Fruit fly (Drosophila melanogaster): ENCODE results near the gene CG45690.

The CG45690 gene

DNA sequence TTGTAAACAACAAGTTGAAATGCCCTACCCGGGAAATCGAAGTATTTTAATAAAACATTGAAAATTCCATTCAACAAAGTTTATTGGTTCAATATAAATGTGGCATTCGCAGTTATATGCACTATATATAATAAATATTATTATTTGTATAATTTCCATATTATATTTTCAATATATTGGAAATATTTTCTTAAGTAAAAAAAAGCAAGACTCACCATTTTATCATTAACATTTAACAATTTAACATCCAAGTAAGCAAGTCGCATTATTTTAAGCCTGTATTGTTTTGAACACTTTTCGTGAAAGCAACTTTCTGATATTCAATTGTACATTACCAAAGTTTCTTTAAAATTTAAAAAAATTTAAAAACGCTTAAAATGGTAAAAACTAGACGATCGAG, at the start of gene CG45690:
Gene CG45690, plus strand, starts transcription at position 301 of the 400 bp plus-strand sequence.
- no peak for TF ChIP-seq gem (tag; optimal IDR thresholded peaks at IDR 0.05)
- TF ChIP-seq gfzf (GFP tag; optimal IDR thresholded peaks at IDR 0.05), result no peak
- TF ChIP-seq CG42726 (GFP tag; IDR thresholded peaks at IDR 0.05; ENCODE audit: partially characterized antibody), result no peak

DNA sequence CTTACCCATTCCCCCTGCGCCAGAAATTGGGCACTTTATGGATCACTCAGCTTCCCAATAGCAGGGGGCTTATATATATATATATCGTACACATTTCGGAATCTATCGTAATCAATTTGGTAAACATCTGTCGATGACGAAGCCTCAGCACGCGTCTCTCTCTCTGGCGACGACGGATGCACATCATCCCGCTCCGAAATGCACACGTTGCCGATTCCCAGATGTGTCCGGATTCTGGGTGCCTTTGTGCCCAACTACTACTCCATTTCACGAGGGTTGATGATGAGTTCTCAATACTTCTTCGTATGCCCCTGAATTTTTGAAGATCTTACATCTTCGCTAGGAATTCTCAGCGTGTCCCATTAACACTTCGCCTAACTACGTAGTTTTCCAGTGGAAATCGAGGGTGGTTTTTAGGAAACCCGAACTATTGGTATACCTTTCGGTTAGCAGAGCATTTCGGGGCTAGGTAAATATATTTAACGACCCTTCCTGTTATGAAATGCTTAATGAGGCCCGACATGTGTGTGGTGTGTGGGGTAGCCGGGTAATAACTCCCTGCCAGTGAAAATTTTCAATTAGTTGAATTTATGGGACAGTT, 49.3 kb upstream of the CG45690 start:
- TF ChIP-seq CG6791 (GFP tag; IDR thresholded peaks at IDR 0.05; ENCODE audit: partially characterized antibody), result 0 out of 3 replicates have a peak, but pooled peaks have one; percentile 27
- TF ChIP-seq Med (GFP tag), result no peak
- TF ChIP-seq ac (GFP tag; optimal IDR thresholded peaks at IDR 0.05), result no peak
- TF ChIP-seq HLHmδ (GFP tag; optimal IDR thresholded peaks at IDR 0.05), result peak; percentile 41
- peak; percentile 4 for TF ChIP-seq D19A (tag; optimal IDR thresholded peaks at IDR 0.05)
- no peak for TF ChIP-seq CG4707 (GFP tag; optimal IDR thresholded peaks at IDR 0.05)
- TF ChIP-seq CG42726 (GFP tag; IDR thresholded peaks at IDR 0.05; ENCODE audit: partially characterized antibody), result no peak
- peak; percentile 84 for TF ChIP-seq twi (tag; optimal IDR thresholded peaks at IDR 0.05)
- TF ChIP-seq CG7963 (GFP tag; IDR thresholded peaks at IDR 0.05; ENCODE audit: partially characterized antibody), result no peak
- no peak for TF ChIP-seq CG10147 (GFP tag; optimal IDR thresholded peaks at IDR 0.05)
- peak; percentile 98 for TF ChIP-seq pros (GFP tag; optimal IDR thresholded peaks at IDR 0.05)
- TF ChIP-seq CG6272 (GFP tag; IDR thresholded peaks at IDR 0.05), result no peak
- no peak for TF ChIP-seq MBD-R2 (GFP tag; IDR thresholded peaks at IDR 0.05)
- peak; percentile 55 for TF ChIP-seq sens (GFP tag)
- TF ChIP-seq CG30020 (tag; optimal IDR thresholded peaks at IDR 0.05), result no peak
- TF ChIP-seq fd102C (GFP tag; optimal IDR thresholded peaks at IDR 0.05), result no peak
- TF ChIP-seq kni (GFP tag; optimal IDR thresholded peaks at IDR 0.05), result peak; percentile 71
- TF ChIP-seq B-H1 (GFP tag; IDR thresholded peaks at IDR 0.05), result no peak
- TF ChIP-seq otp (GFP tag; IDR thresholded peaks at IDR 0.05), result no peak
- no peak for TF ChIP-seq chif (GFP tag; optimal IDR thresholded peaks at IDR 0.05)
- TF ChIP-seq Ssrp (tag; optimal IDR thresholded peaks at IDR 0.05), result no peak
- TF ChIP-seq CG12071 (GFP tag; optimal IDR thresholded peaks at IDR 0.05), result no peak
- peak; percentile 63 for TF ChIP-seq Kr (GFP tag; optimal IDR thresholded peaks at IDR 0.05)
- TF ChIP-seq exex (tag; optimal IDR thresholded peaks at IDR 0.05), result no peak
- no peak for TF ChIP-seq CG17328 (GFP tag; IDR thresholded peaks at IDR 0.05)
- no peak for TF ChIP-seq zf30C (GFP tag; optimal IDR thresholded peaks at IDR 0.05)
- TF ChIP-seq CG2199 (GFP tag; IDR thresholded peaks at IDR 0.05), result peak; percentile 61; the same call in 1 of the 3 replicates
- TF ChIP-seq Ets97D (GFP tag; optimal IDR thresholded peaks at IDR 0.05), result no peak
- TF ChIP-seq CG10979 (tag; optimal IDR thresholded peaks at IDR 0.05), result no peak
- TF ChIP-seq ci (GFP tag; IDR thresholded peaks at IDR 0.05), result no peak
- TF ChIP-seq Awh (GFP tag; IDR thresholded peaks at IDR 0.05), result no peak
- TF ChIP-seq MESR4 (GFP tag; optimal IDR thresholded peaks at IDR 0.05), result no peak
- no peak for TF ChIP-seq CG2712 (tag; optimal IDR thresholded peaks at IDR 0.05)
- no peak for TF ChIP-seq Bteb2 (GFP tag; optimal IDR thresholded peaks at IDR 0.05)
- TF ChIP-seq CG2202 (tag; optimal IDR thresholded peaks at IDR 0.05), result no peak
- no peak for TF ChIP-seq GATAe (GFP tag; conservative IDR thresholded peaks at IDR 0.05)
- TF ChIP-seq sd (tag; optimal IDR thresholded peaks at IDR 0.05), result peak; percentile 22
- TF ChIP-seq grau (tag; optimal IDR thresholded peaks at IDR 0.05), result no peak
- TF ChIP-seq aop (GFP tag; IDR thresholded peaks at IDR 0.05), result no peak
- no peak for TF ChIP-seq Rfx (GFP tag; IDR thresholded peaks at IDR 0.05)
- TF ChIP-seq hth (optimal IDR thresholded peaks at IDR 0.05), result peak; percentile 16
- TF ChIP-seq Hmr (GFP tag; optimal IDR thresholded peaks at IDR 0.05), result no peak
- no peak for TF ChIP-seq prd (optimal IDR thresholded peaks at IDR 0.05)
- no peak for TF ChIP-seq prd (GFP tag; IDR thresholded peaks at IDR 0.05)
- TF ChIP-seq cas (GFP tag; IDR thresholded peaks at IDR 0.05), result no peak
- TF ChIP-seq CG8765 (GFP tag; IDR thresholded peaks at IDR 0.05), result no peak
- no peak for TF ChIP-seq dimm (GFP tag; IDR thresholded peaks at IDR 0.05)

Data from whole organism, embryonic.